Worm (Caenorhabditis elegans) whole organism, mixed stage, embryonic: ENCODE measurements around the gene srh-76.

Experiments used
- blmp-1 ChIP-seq: fragments of 150-350 bp; optimal IDR thresholded peaks from 2 replicates; lab custom pipeline; 2014; ENCODE audit warnings: missing biosample characterization, missing genetic modification characterization
- ceh-43 ChIP-seq: fragments of 200-800 bp; sonication (Bioruptor generic); optimal IDR thresholded peaks from 2 replicates; lab custom pipeline; 2018; ENCODE audit warnings: mild to moderate bottlenecking, missing genetic modification characterization, moderate library complexity, missing compliant biosample characterization
- ceh-83 ChIP-seq: fragments of 200-800 bp; sonication (Bioruptor generic); optimal IDR thresholded peaks from 2 replicates; lab custom pipeline; 2018; ENCODE audit warnings: mild to moderate bottlenecking, missing genetic modification characterization, missing compliant biosample characterization
- elt-1 ChIP-seq: sonication (generic microtip); optimal IDR thresholded peaks from 2 replicates; lab custom pipeline; 2017; ENCODE audit warnings: missing genetic modification characterization, mild to moderate bottlenecking, missing compliant biosample characterization, antibody characterized with exemption, moderate library complexity, borderline replicate concordance; ENCODE audit not compliant: insufficient read depth
- elt-3 ChIP-seq: fragments of 150-350 bp; optimal IDR thresholded peaks from 2 replicates; lab custom pipeline; 2014; ENCODE audit warnings: missing biosample characterization, missing genetic modification characterization
- lin-13 ChIP-seq: fragments of 150-350 bp; optimal IDR thresholded peaks from 2 replicates; lab custom pipeline; 2014; ENCODE audit warnings: missing biosample characterization, missing genetic modification characterization
- lin-32 ChIP-seq: fragments of 200-800 bp; sonication (Bioruptor generic); optimal IDR thresholded peaks from 2 replicates; lab custom pipeline; 2018; ENCODE audit warnings: mild to moderate bottlenecking, missing genetic modification characterization, missing compliant biosample characterization
- nhr-12 ChIP-seq: fragments of 150-350 bp; optimal IDR thresholded peaks from 2 replicates; lab custom pipeline; 2014; ENCODE audit warnings: missing biosample characterization, missing genetic modification characterization
- nhr-28 ChIP-seq: fragments of 150-350 bp; optimal IDR thresholded peaks from 2 replicates; lab custom pipeline; 2014; ENCODE audit warnings: missing biosample characterization, missing genetic modification characterization
- nhr-76 ChIP-seq: sonication (generic microtip); optimal IDR thresholded peaks from 2 replicates; lab custom pipeline; 2017; ENCODE audit warnings: missing biosample characterization, missing genetic modification characterization
- sem-2 ChIP-seq: fragments of 200-800 bp; sonication (Bioruptor generic); optimal IDR thresholded peaks from 2 replicates; lab custom pipeline; 2018; ENCODE audit warnings: mild to moderate bottlenecking, missing genetic modification characterization, missing compliant biosample characterization
- snpc-4 ChIP-seq: fragments of 150-350 bp; optimal IDR thresholded peaks from 2 replicates; lab custom pipeline; 2014; ENCODE audit warnings: missing biosample characterization, missing genetic modification characterization
- unc-39 ChIP-seq: fragments of 150-350 bp; optimal IDR thresholded peaks from 2 replicates; lab custom pipeline; 2014; ENCODE audit warnings: missing biosample characterization, missing genetic modification characterization

- TF ChIP-seq ceh-43 (GFP tag; lab: Kevin White, UChicago) (no peak), lin-13 (tag; lab: Kevin White, UChicago) (no peak), elt-3 (tag; lab: Kevin White, UChicago) (no peak), elt-1 (tag; lab: Kevin White, UChicago) (no peak), nhr-28 (no peak), nhr-76 (tag; lab: Kevin White, UChicago) (no peak), nhr-12 (tag; lab: Kevin White, UChicago) (no peak), sem-2 (GFP tag; lab: Kevin White, UChicago) (no peak), ceh-83 (GFP tag; lab: Kevin White, UChicago) (no peak), blmp-1 (no peak), unc-39 (tag; lab: Kevin White, UChicago) (no peak), lin-32 (GFP tag; lab: Kevin White, UChicago) (no peak), snpc-4 (tag; lab: Kevin White, UChicago) (no peak)
Measured at ce11 chrV:5816470-5817061, 17.1 kb upstream of the srh-76 start.
